Fruit fly (Drosophila melanogaster) whole organism, embryonic: Measurements from ENCODE around the gene sky.
A peak's percentile ranks its signal among the peaks of the same experiment; 100 is the strongest.

ENCODE experiments used
- Asciz ChIP-seq: fragments of 200-800 bp; sonication (Bioruptor generic); optimal IDR thresholded peaks from 2 replicates; lab custom pipeline; 2017; ENCODE audit warnings: missing biosample characterization, mild to moderate bottlenecking, missing genetic modification characterization, missing genetic modification reagents
- Atf-2 ChIP-seq: fragments of 200-800 bp; sonication (Bioruptor generic); optimal IDR thresholded peaks from 2 replicates; lab custom pipeline; 2016; ENCODE audit warnings: missing biosample characterization, missing genetic modification characterization
- CG10959 ChIP-seq: fragments of 200-800 bp; sonication (Bioruptor generic); IDR thresholded peaks from 2 replicates; pipeline ENCODE4 v1.3.6; 2022; ENCODE audit warnings: missing biosample characterization, missing genetic modification characterization
- CG11560 ChIP-seq: fragments of 200-800 bp; sonication (Bioruptor generic); IDR thresholded peaks from 3 replicates; pipeline ENCODE4 v1.3.6; 2022; ENCODE audit warnings: missing biosample characterization, missing genetic modification characterization
- CG12391 ChIP-seq: fragments of 200-800 bp; sonication (Bioruptor generic); optimal IDR thresholded peaks from 3 replicates; lab custom pipeline; 2018; ENCODE audit warnings: missing biosample characterization, mild to moderate bottlenecking, missing genetic modification characterization, moderate library complexity
- CG13424 ChIP-seq: fragments of 200-800 bp; sonication (Bioruptor generic); optimal IDR thresholded peaks from 2 replicates; lab custom pipeline; 2019; ENCODE audit warnings: missing biosample characterization, mild to moderate bottlenecking, missing genetic modification characterization, moderate library complexity
- CG2678 ChIP-seq: fragments of 200-800 bp; sonication (Bioruptor generic); optimal IDR thresholded peaks from 3 replicates; lab custom pipeline; 2019; ENCODE audit warnings: missing biosample characterization, mild to moderate bottlenecking, missing genetic modification characterization, moderate library complexity
- CG3281 ChIP-seq: fragments of 200-800 bp; sonication (Bioruptor generic); optimal IDR thresholded peaks from 3 replicates; lab custom pipeline; 2017; ENCODE audit warnings: missing biosample characterization, mild to moderate bottlenecking, missing genetic modification characterization
- CG33213 ChIP-seq: fragments of 200-800 bp; sonication (Bioruptor generic); optimal IDR thresholded peaks from 3 replicates; lab custom pipeline; 2016; ENCODE audit warnings: missing biosample characterization, missing genetic modification characterization
- CG34422 ChIP-seq: fragments of 200-800 bp; sonication (Bioruptor generic); IDR thresholded peaks from 3 replicates; pipeline ENCODE4 v1.3.6; 2022; ENCODE audit warnings: missing biosample characterization, missing genetic modification characterization
- CG4282 ChIP-seq: fragments of 200-800 bp; sonication (Bioruptor generic); optimal IDR thresholded peaks from 2 replicates; lab custom pipeline; 2016; ENCODE audit warnings: missing biosample characterization, missing genetic modification characterization
- CG4328 ChIP-seq: fragments of 200-800 bp; sonication (Bioruptor generic); optimal IDR thresholded peaks from 3 replicates; lab custom pipeline; 2017; ENCODE audit warnings: missing biosample characterization, missing genetic modification reagents, missing genetic modification characterization
- CG4820 ChIP-seq: fragments of 200-800 bp; sonication (Bioruptor generic); optimal IDR thresholded peaks from 3 replicates; lab custom pipeline; 2016; ENCODE audit warnings: missing biosample characterization, missing genetic modification characterization
- CG5180 ChIP-seq: fragments of 200-800 bp; sonication (Bioruptor generic); optimal IDR thresholded peaks from 3 replicates; lab custom pipeline; 2017; ENCODE audit warnings: missing biosample characterization, missing genetic modification characterization, mild to moderate bottlenecking, moderate library complexity, missing genetic modification reagents
- CG6683 ChIP-seq: fragments of 200-800 bp; sonication (Bioruptor generic); optimal IDR thresholded peaks from 2 replicates; lab custom pipeline; 2017; ENCODE audit warnings: missing biosample characterization, mild to moderate bottlenecking, missing genetic modification characterization, missing genetic modification reagents
- CG7786 ChIP-seq: fragments of 200-800 bp; sonication (Bioruptor generic); optimal IDR thresholded peaks from 2 replicates; lab custom pipeline; 2016; ENCODE audit warnings: missing biosample characterization, missing genetic modification characterization
- CG7963 ChIP-seq: fragments of 200-800 bp; sonication (Bioruptor generic); IDR thresholded peaks from 3 replicates; pipeline ENCODE4 v1.3.6; 2022; ENCODE audit warnings: missing biosample characterization, missing genetic modification characterization; ENCODE audit not compliant: partially characterized antibody
- CG8765 ChIP-seq: fragments of 200-800 bp; sonication (Bioruptor generic); IDR thresholded peaks from 2 replicates; pipeline ENCODE4 v1.3.6; 2022; ENCODE audit warnings: missing biosample characterization, missing genetic modification characterization
- CG9437 ChIP-seq: fragments of 200-800 bp; sonication (Bioruptor generic); optimal IDR thresholded peaks from 2 replicates; lab custom pipeline; 2018; ENCODE audit warnings: missing biosample characterization, mild to moderate bottlenecking, missing genetic modification characterization
- CG9797 ChIP-seq: fragments of 200-800 bp; sonication (Bioruptor generic); optimal IDR thresholded peaks from 3 replicates; lab custom pipeline; 2018; ENCODE audit warnings: missing biosample characterization, mild to moderate bottlenecking, missing genetic modification characterization
- Dek ChIP-seq: fragments of 200-800 bp; sonication (Bioruptor generic); optimal IDR thresholded peaks from 3 replicates; lab custom pipeline; 2019; ENCODE audit warnings: missing biosample characterization, mild to moderate bottlenecking, missing genetic modification characterization, moderate library complexity
- Dip3 ChIP-seq: fragments of 200-800 bp; sonication (Bioruptor generic); optimal IDR thresholded peaks from 3 replicates; lab custom pipeline; 2016; ENCODE audit warnings: missing biosample characterization, missing genetic modification characterization
- Eip74EF ChIP-seq, 2 experiments: fragments of 200-800 bp in 1 of 2; fragments of >200 bp in 1 of 2; sonication (Bioruptor generic) in 1 of 2; optimal IDR thresholded peaks; 2 replicates each; lab custom pipeline; 2017 to 2019; ENCODE audit warnings: missing biosample characterization in 2 of 2, missing genetic modification characterization in 2 of 2, mild to moderate bottlenecking in 1 of 2, moderate library complexity in 1 of 2
- Ets97D ChIP-seq: fragments of 200-800 bp; sonication (Bioruptor generic); optimal IDR thresholded peaks from 3 replicates; lab custom pipeline; 2016; ENCODE audit warnings: missing biosample characterization, missing genetic modification characterization
- Fer3 ChIP-seq: fragments of 200-800 bp; sonication (Bioruptor generic); optimal IDR thresholded peaks from 2 replicates; lab custom pipeline; 2018; ENCODE audit warnings: missing biosample characterization, mild to moderate bottlenecking, missing genetic modification characterization, moderate library complexity
- Lim3 ChIP-seq: fragments of 200-800 bp; sonication (Bioruptor generic); IDR thresholded peaks from 2 replicates; pipeline ENCODE4 v1.3.6; 2022; ENCODE audit warnings: missing biosample characterization, missing genetic modification characterization
- Lpt ChIP-seq: fragments of >200 bp; optimal IDR thresholded peaks from 2 replicates; lab custom pipeline; 2018; ENCODE audit warnings: missing biosample characterization, missing genetic modification characterization
- Nf-YA ChIP-seq: fragments of 200-800 bp; sonication (Bioruptor generic); IDR thresholded peaks from 2 replicates; pipeline ENCODE4 v1.3.6; 2022; ENCODE audit warnings: missing biosample characterization, missing genetic modification characterization
- Rfx ChIP-seq: fragments of 200-800 bp; sonication (Bioruptor generic); IDR thresholded peaks from 2 replicates; pipeline ENCODE4 v1.3.6; 2022; ENCODE audit warnings: missing biosample characterization, missing genetic modification characterization
- aop ChIP-seq: fragments of 200-800 bp; sonication (Bioruptor generic); IDR thresholded peaks from 2 replicates; pipeline ENCODE4 v1.3.6; 2022; ENCODE audit warnings: missing biosample characterization, missing genetic modification characterization
- az2 ChIP-seq: fragments of 200-800 bp; sonication (Bioruptor generic); optimal IDR thresholded peaks from 3 replicates; lab custom pipeline; 2016; ENCODE audit warnings: missing biosample characterization, missing genetic modification characterization
- chinmo ChIP-seq: fragments of 200-800 bp; sonication (Bioruptor generic); IDR thresholded peaks from 4 replicates; pipeline ENCODE4 v1.3.6; 2022; ENCODE audit warnings: missing biosample characterization, missing genetic modification characterization; ENCODE audit not compliant: partially characterized antibody
- crol ChIP-seq: fragments of 200-800 bp; sonication (Bioruptor generic); IDR thresholded peaks from 2 replicates; pipeline ENCODE4 v1.3.6; 2022; ENCODE audit warnings: missing biosample characterization, missing genetic modification characterization
- crp ChIP-seq, 2 experiments: fragments of 200-800 bp; sonication (Bioruptor generic); optimal IDR thresholded peaks; 2 replicates in 1 of 2; 3 replicates in 1 of 2; lab custom pipeline; 2017; ENCODE audit warnings: missing biosample characterization in 2 of 2, missing genetic modification characterization in 2 of 2, mild to moderate bottlenecking in 1 of 2, moderate library complexity in 1 of 2
- dmrt11E ChIP-seq: fragments of 200-800 bp; sonication (Bioruptor generic); optimal IDR thresholded peaks from 3 replicates; lab custom pipeline; 2018; ENCODE audit warnings: missing biosample characterization, mild to moderate bottlenecking, missing genetic modification characterization, moderate library complexity
- dysf ChIP-seq: fragments of 200-800 bp; sonication (Bioruptor generic); IDR thresholded peaks from 3 replicates; pipeline ENCODE4 v1.3.6; 2022; ENCODE audit warnings: missing biosample characterization, missing genetic modification characterization
- en ChIP-seq: fragments of 200-800 bp; sonication (Bioruptor generic); optimal IDR thresholded peaks from 2 replicates; lab custom pipeline; 2016; ENCODE audit warnings: missing biosample characterization, missing genetic modification characterization
- esg ChIP-seq: fragments of 200-800 bp; sonication (Bioruptor generic); conservative IDR thresholded peaks from 2 replicates; pipeline ENCODE4 v1.3.6; 2022; ENCODE audit warnings: missing biosample characterization, missing genetic modification characterization
- fd96Cb ChIP-seq: fragments of 200-800 bp; sonication (Bioruptor generic); optimal IDR thresholded peaks from 2 replicates; lab custom pipeline; 2018; ENCODE audit warnings: missing biosample characterization, mild to moderate bottlenecking, missing genetic modification characterization, moderate library complexity
- grn ChIP-seq: fragments of 200-800 bp; sonication (Bioruptor generic); optimal IDR thresholded peaks from 3 replicates; lab custom pipeline; 2017; ENCODE audit warnings: missing biosample characterization, missing genetic modification characterization
- gro ChIP-seq: fragments of 200-800 bp; sonication (Bioruptor generic); optimal IDR thresholded peaks from 2 replicates; lab custom pipeline; 2016; ENCODE audit warnings: missing biosample characterization, missing genetic modification characterization
- org-1 ChIP-seq: fragments of 200-800 bp; sonication (Bioruptor generic); optimal IDR thresholded peaks from 2 replicates; lab custom pipeline; 2017; ENCODE audit warnings: missing biosample characterization, missing genetic modification characterization
- p53 ChIP-seq: fragments of 200-800 bp; sonication (Bioruptor generic); optimal IDR thresholded peaks from 2 replicates; lab custom pipeline; 2016; ENCODE audit warnings: missing biosample characterization, missing genetic modification characterization
- pan ChIP-seq, 4 experiments: fragments of >200 bp in 3 of 4; fragments of 200-800 bp in 1 of 4; sonication (Bioruptor generic) in 1 of 4; optimal IDR thresholded peaks in 3 of 4; IDR thresholded peaks in 1 of 4; 2 replicates each; pipeline versions ENCODE4 v1.3.6 to Lab custom; 2017 to 2022; ENCODE audit warnings: missing biosample characterization in 2 of 4, missing genetic modification characterization in 2 of 4, mixed read lengths in 1 of 4
- schlank ChIP-seq: fragments of 200-800 bp; sonication (Bioruptor generic); optimal IDR thresholded peaks from 2 replicates; lab custom pipeline; 2018; ENCODE audit warnings: missing biosample characterization, mild to moderate bottlenecking, missing genetic modification characterization
- shn ChIP-seq: fragments of 200-800 bp; sonication (Bioruptor generic); optimal IDR thresholded peaks from 3 replicates; lab custom pipeline; 2016; ENCODE audit warnings: missing biosample characterization, missing genetic modification characterization
- sisA ChIP-seq: fragments of 200-800 bp; sonication (Bioruptor generic); IDR thresholded peaks from 2 replicates; pipeline ENCODE4 v1.3.6; 2022; ENCODE audit warnings: missing biosample characterization, missing genetic modification characterization
- usp ChIP-seq: fragments of >200 bp; optimal IDR thresholded peaks from 2 replicates; lab custom pipeline; 2017; ENCODE audit warnings: missing biosample characterization, missing genetic modification characterization

The sky gene

dm6 chr2L:20917235-20918055 lies 1.3 kb downstream of the sky start (continued):
- no peak for TF ChIP-seq Lpt
- peak; percentile 91 for TF ChIP-seq Asciz (GFP tag; lab: Kevin White, UChicago)
- TF ChIP-seq fd96Cb (tag; lab: Kevin White, UChicago), result peak; percentile 93
- TF ChIP-seq CG5180, result peak; percentile 98
- peak; percentile 68 for TF ChIP-seq dysf (GFP tag; lab: Robert Waterston, UW)
- peak; percentile 37 for TF ChIP-seq CG10959
- TF ChIP-seq usp (GFP tag; lab: Kevin White, UChicago), result no peak
- TF ChIP-seq CG33213, result no peak
- no peak; the same call in 2 of the 3 replicates for TF ChIP-seq CG11560 (tag; lab: Robert Waterston, UW)
- peak; percentile 87 for TF ChIP-seq dmrt11E (tag; lab: Kevin White, UChicago)
- TF ChIP-seq p53 (GFP tag; lab: Kevin White, UChicago), result no peak
- peak; percentile 61 for TF ChIP-seq org-1 (GFP tag; lab: Kevin White, UChicago)
- no peak for TF ChIP-seq CG7963 (GFP tag; lab: Robert Waterston, UW)
- TF ChIP-seq en (GFP tag; lab: Kevin White, UChicago), result no peak
- peak; percentile 81 for TF ChIP-seq CG13424 (tag; lab: Kevin White, UChicago)
- peak; percentile 86 for TF ChIP-seq CG34422 (GFP tag; lab: Robert Waterston, UW)
- TF ChIP-seq Fer3 (tag; lab: Kevin White, UChicago), result peak; percentile 96
- TF ChIP-seq grn (GFP tag; lab: Kevin White, UChicago), result no peak
- TF ChIP-seq pan (optimal IDR thresholded peaks at IDR 0.05; lab: Kevin White, UChicago), result no peak
- peak in 1 of 2 experiments; percentile 92 for TF ChIP-seq pan (GFP tag; optimal IDR thresholded peaks at IDR 0.05 in 1 of 2, IDR thresholded peaks at IDR 0.05 in 1 of 2)
- peak; percentile 43; the same call in 1 of the 2 replicates for TF ChIP-seq sisA (GFP tag; lab: Robert Waterston, UW)
- no peak for TF ChIP-seq schlank (tag; lab: Kevin White, UChicago)
- TF ChIP-seq Ets97D (GFP tag; lab: Kevin White, UChicago), result no peak
- no peak for TF ChIP-seq Dip3 (GFP tag; lab: Kevin White, UChicago)
- no peak for TF ChIP-seq Lim3 (GFP tag; lab: Robert Waterston, UW)
- peak; percentile 53 for TF ChIP-seq Atf-2 (GFP tag; lab: Kevin White, UChicago)
- peak in 1 of 2 experiments; percentile 10 for TF ChIP-seq crp (GFP tag; optimal IDR thresholded peaks at IDR 0.05; lab: Kevin White, UChicago)
- TF ChIP-seq Rfx (GFP tag; lab: Robert Waterston, UW), result peak; percentile 45; the same call in 1 of the 2 replicates
- TF ChIP-seq CG8765 (GFP tag; lab: Robert Waterston, UW), result peak; percentile 47; the same call in 1 of the 2 replicates
- peak in 1 of 2 experiments; percentile 46 for TF ChIP-seq Eip74EF (GFP tag; optimal IDR thresholded peaks at IDR 0.05; lab: Kevin White, UChicago)
- peak; percentile 48 for TF ChIP-seq Dek (tag; lab: Kevin White, UChicago)
- TF ChIP-seq CG4820, result peak; percentile 15
- TF ChIP-seq CG4328 (GFP tag; lab: Kevin White, UChicago), result peak; percentile 89
- TF ChIP-seq crol (GFP tag; lab: Robert Waterston, UW), result no peak
- TF ChIP-seq CG2678, result peak; percentile 98
- peak; percentile 35 for TF ChIP-seq CG9797 (GFP tag; lab: Kevin White, UChicago)
- TF ChIP-seq CG7786 (GFP tag; lab: Kevin White, UChicago), result no peak
- peak; percentile 61 for TF ChIP-seq az2
- TF ChIP-seq chinmo, result 0 out of 4 replicates have a peak, but pooled peaks have one; percentile 76
- no peak for TF ChIP-seq aop (GFP tag; lab: Robert Waterston, UW)
- peak; percentile 73 for TF ChIP-seq CG12391 (tag; lab: Kevin White, UChicago)
- no peak for TF ChIP-seq CG4282 (GFP tag; lab: Kevin White, UChicago)
- TF ChIP-seq CG3281, result peak; percentile 95
- no peak for TF ChIP-seq gro (GFP tag; lab: Kevin White, UChicago)
- peak; percentile 53 for TF ChIP-seq esg (GFP tag; lab: Robert Waterston, UW)
- peak; percentile 85 for TF ChIP-seq CG9437
- peak; percentile 85 for TF ChIP-seq Nf-YA (GFP tag; lab: Robert Waterston, UW)
- peak; percentile 92 for TF ChIP-seq CG6683
- peak; percentile 47 for TF ChIP-seq shn (GFP tag; lab: Kevin White, UChicago)
